Fruit fly (Drosophila melanogaster) whole organism, embryonic: ENCODE data around the gene CG13306.

Experiments
- ATbp ChIP-seq: fragments of 200-800 bp; sonication (Bioruptor generic); optimal IDR thresholded peaks from 2 replicates; lab custom pipeline; 2017; ENCODE audit warnings: missing biosample characterization, mild to moderate bottlenecking, missing genetic modification characterization, missing genetic modification reagents
- B-H2 ChIP-seq: fragments of 200-800 bp; sonication (Bioruptor generic); optimal IDR thresholded peaks from 2 replicates; lab custom pipeline; 2018; ENCODE audit warnings: missing biosample characterization, mild to moderate bottlenecking, missing genetic modification characterization
- CG10209 ChIP-seq: fragments of 200-800 bp; sonication (Bioruptor generic); optimal IDR thresholded peaks from 3 replicates; lab custom pipeline; 2017; ENCODE audit warnings: missing biosample characterization, mild to moderate bottlenecking, missing genetic modification characterization, missing genetic modification reagents
- CG10654 ChIP-seq: fragments of 200-800 bp; sonication (Bioruptor generic); optimal IDR thresholded peaks from 2 replicates; lab custom pipeline; 2016; ENCODE audit warnings: missing biosample characterization, missing genetic modification characterization
- CG10979 ChIP-seq: fragments of 200-800 bp; sonication (Bioruptor generic); optimal IDR thresholded peaks from 2 replicates; lab custom pipeline; 2018; ENCODE audit warnings: missing biosample characterization, mild to moderate bottlenecking, missing genetic modification characterization, moderate library complexity
- CG11398 ChIP-seq: fragments of 200-800 bp; sonication (Bioruptor generic); optimal IDR thresholded peaks from 2 replicates; lab custom pipeline; 2016; ENCODE audit warnings: missing biosample characterization, missing genetic modification characterization
- CG13287 ChIP-seq: fragments of 200-800 bp; sonication (Bioruptor generic); IDR thresholded peaks from 2 replicates; pipeline ENCODE4 v1.3.6; 2022; ENCODE audit warnings: missing biosample characterization, missing genetic modification characterization; ENCODE audit not compliant: partially characterized antibody
- CG13296 ChIP-seq: fragments of 200-800 bp; sonication (Bioruptor generic); optimal IDR thresholded peaks from 3 replicates; lab custom pipeline; 2018; ENCODE audit warnings: missing biosample characterization, mild to moderate bottlenecking, missing genetic modification characterization
- CG13424 ChIP-seq: fragments of 200-800 bp; sonication (Bioruptor generic); optimal IDR thresholded peaks from 2 replicates; lab custom pipeline; 2019; ENCODE audit warnings: missing biosample characterization, mild to moderate bottlenecking, missing genetic modification characterization, moderate library complexity
- CG14441 ChIP-seq: fragments of 200-800 bp; sonication (Bioruptor generic); IDR thresholded peaks from 2 replicates; pipeline ENCODE4 v1.3.6; 2022; ENCODE audit warnings: missing biosample characterization, missing genetic modification characterization
- CG15479 ChIP-seq: fragments of 200-800 bp; sonication (Bioruptor generic); optimal IDR thresholded peaks from 3 replicates; lab custom pipeline; 2019; ENCODE audit warnings: missing biosample characterization, mild to moderate bottlenecking, missing genetic modification characterization, moderate library complexity
- CG18011 ChIP-seq: fragments of 200-800 bp; sonication (Bioruptor generic); optimal IDR thresholded peaks from 2 replicates; lab custom pipeline; 2017; ENCODE audit warnings: missing biosample characterization, missing genetic modification characterization, mild to moderate bottlenecking, moderate library complexity, missing genotype
- CG2116 ChIP-seq: fragments of 200-800 bp; sonication (Bioruptor generic); optimal IDR thresholded peaks from 3 replicates; lab custom pipeline; 2018; ENCODE audit warnings: missing biosample characterization, mild to moderate bottlenecking, missing genetic modification characterization
- CG2202 ChIP-seq: fragments of 200-800 bp; sonication (Bioruptor generic); optimal IDR thresholded peaks from 2 replicates; lab custom pipeline; 2018; ENCODE audit warnings: missing biosample characterization, mild to moderate bottlenecking, missing genetic modification characterization
- CG2875 ChIP-seq: fragments of 200-800 bp; sonication (Bioruptor generic); optimal IDR thresholded peaks from 2 replicates; lab custom pipeline; 2017; ENCODE audit warnings: missing biosample characterization, mild to moderate bottlenecking, missing genetic modification characterization, missing genetic modification reagents
- CG42726 ChIP-seq: fragments of 200-800 bp; sonication (Bioruptor generic); IDR thresholded peaks from 2 replicates; pipeline ENCODE4 v1.3.6; 2022; ENCODE audit warnings: missing biosample characterization, missing genetic modification characterization; ENCODE audit not compliant: partially characterized antibody
- CG43689 ChIP-seq: fragments of 200-800 bp; sonication (Bioruptor generic); IDR thresholded peaks from 2 replicates; pipeline ENCODE4 v1.3.6; 2022; ENCODE audit warnings: missing biosample characterization, missing genetic modification characterization
- CG4617 ChIP-seq: fragments of 200-800 bp; sonication (Bioruptor generic); optimal IDR thresholded peaks from 3 replicates; lab custom pipeline; 2016; ENCODE audit warnings: missing biosample characterization, missing genetic modification characterization, borderline replicate concordance
- CG7928 ChIP-seq: fragments of 200-800 bp; sonication (Bioruptor generic); optimal IDR thresholded peaks from 2 replicates; lab custom pipeline; 2017; ENCODE audit warnings: missing biosample characterization, mild to moderate bottlenecking, missing genetic modification characterization
- CG8290 ChIP-seq, 3 experiments: fragments of 200-800 bp; sonication (Bioruptor generic); optimal IDR thresholded peaks; 2 replicates each; lab custom pipeline; 2016 to 2019; ENCODE audit warnings: missing biosample characterization in 3 of 3, missing genetic modification characterization in 3 of 3, mild to moderate bottlenecking in 2 of 3, moderate library complexity in 1 of 3
- CG8359 ChIP-seq: fragments of 200-800 bp; sonication (Bioruptor generic); optimal IDR thresholded peaks from 2 replicates; lab custom pipeline; 2017; ENCODE audit warnings: missing biosample characterization, mild to moderate bottlenecking, missing genetic modification characterization, borderline replicate concordance
- Dll ChIP-seq: fragments of 200-800 bp; sonication (Bioruptor generic); IDR thresholded peaks from 4 replicates; pipeline ENCODE4 v1.3.6; 2022; ENCODE audit warnings: missing biosample characterization, missing genetic modification characterization; ENCODE audit not compliant: partially characterized antibody
- Lpt ChIP-seq: fragments of >200 bp; optimal IDR thresholded peaks from 2 replicates; lab custom pipeline; 2018; ENCODE audit warnings: missing biosample characterization, missing genetic modification characterization
- Mrtf ChIP-seq: fragments of 200-800 bp; sonication (Bioruptor generic); IDR thresholded peaks from 3 replicates; pipeline ENCODE4 v1.3.6; 2022; ENCODE audit warnings: missing biosample characterization, missing genetic modification characterization
- NK7.1 ChIP-seq: fragments of 200-800 bp; sonication (Bioruptor generic); optimal IDR thresholded peaks from 3 replicates; lab custom pipeline; 2016; ENCODE audit warnings: missing biosample characterization, missing genetic modification characterization
- NfI ChIP-seq: fragments of 200-800 bp; sonication (Bioruptor generic); optimal IDR thresholded peaks from 3 replicates; lab custom pipeline; 2018; ENCODE audit warnings: missing biosample characterization, mild to moderate bottlenecking, missing genetic modification characterization, moderate library complexity
- Ptx1 ChIP-seq: fragments of 200-800 bp; sonication (Bioruptor generic); IDR thresholded peaks from 2 replicates; pipeline ENCODE4 v1.3.6; 2022; ENCODE audit warnings: missing biosample characterization, missing genetic modification characterization
- Spps ChIP-seq: fragments of 200-800 bp; sonication (Bioruptor generic); optimal IDR thresholded peaks from 2 replicates; lab custom pipeline; 2018; ENCODE audit warnings: missing biosample characterization, mild to moderate bottlenecking, missing genetic modification characterization
- Xrp1 ChIP-seq: fragments of 200-800 bp; sonication (Bioruptor generic); IDR thresholded peaks from 2 replicates; pipeline ENCODE4 v1.3.6; 2022; ENCODE audit warnings: missing biosample characterization, missing genetic modification characterization
- chif ChIP-seq, 2 experiments: fragments of 200-800 bp; sonication (Bioruptor generic); optimal IDR thresholded peaks; 3 replicates each; lab custom pipeline; 2016; ENCODE audit warnings: missing biosample characterization in 2 of 2, missing genetic modification characterization in 2 of 2
- chn ChIP-seq: fragments of 200-800 bp; sonication (Bioruptor generic); optimal IDR thresholded peaks from 2 replicates; lab custom pipeline; 2016; ENCODE audit warnings: missing biosample characterization, missing genetic modification characterization
- crc ChIP-seq: fragments of 200-800 bp; sonication (Bioruptor generic); optimal IDR thresholded peaks from 2 replicates; lab custom pipeline; 2016; ENCODE audit warnings: missing biosample characterization, missing genetic modification characterization
- danr ChIP-seq: fragments of 200-800 bp; sonication (Bioruptor generic); IDR thresholded peaks from 2 replicates; pipeline ENCODE4 v1.3.6; 2022; ENCODE audit warnings: missing biosample characterization, missing genetic modification characterization
- dmrt11E ChIP-seq: fragments of 200-800 bp; sonication (Bioruptor generic); optimal IDR thresholded peaks from 3 replicates; lab custom pipeline; 2018; ENCODE audit warnings: missing biosample characterization, mild to moderate bottlenecking, missing genetic modification characterization, moderate library complexity
- eve ChIP-seq, 2 experiments: fragments of >200 bp; optimal IDR thresholded peaks; 2 replicates each; lab custom pipeline; 2017; ENCODE audit warnings: missing biosample characterization in 2 of 2, missing genetic modification characterization in 2 of 2
- ewg ChIP-seq: fragments of 200-800 bp; sonication (Bioruptor generic); optimal IDR thresholded peaks from 3 replicates; lab custom pipeline; 2017; ENCODE audit warnings: mild to moderate bottlenecking, missing biosample characterization, missing genetic modification reagents, missing genetic modification characterization
- hkb ChIP-seq, 2 experiments: fragments of 200-800 bp in 1 of 2; fragments of >200 bp in 1 of 2; sonication (Bioruptor generic) in 1 of 2; IDR thresholded peaks in 1 of 2; optimal IDR thresholded peaks in 1 of 2; 2 replicates each; pipeline versions ENCODE4 v1.3.6 to Lab custom; 2017 to 2022; ENCODE audit warnings: missing biosample characterization in 1 of 2, missing genetic modification characterization in 1 of 2
- jigr1 ChIP-seq: fragments of 200-800 bp; sonication (Bioruptor generic); IDR thresholded peaks from 3 replicates; pipeline ENCODE4 v1.3.6; 2022; ENCODE audit warnings: missing biosample characterization, missing genetic modification characterization
- jumu ChIP-seq: fragments of 200-800 bp; sonication (Bioruptor generic); optimal IDR thresholded peaks from 3 replicates; lab custom pipeline; 2016; ENCODE audit warnings: missing biosample characterization, missing genetic modification characterization
- pita ChIP-seq: fragments of 200-800 bp; sonication (Bioruptor generic); optimal IDR thresholded peaks from 2 replicates; lab custom pipeline; 2017; ENCODE audit warnings: missing biosample characterization, mild to moderate bottlenecking, missing genetic modification characterization
- pros ChIP-seq: fragments of 200-800 bp; sonication (Bioruptor generic); optimal IDR thresholded peaks from 3 replicates; lab custom pipeline; 2019; ENCODE audit warnings: missing biosample characterization, mild to moderate bottlenecking, missing genetic modification characterization, moderate library complexity
- ro ChIP-seq: fragments of 200-800 bp; sonication (Bioruptor generic); IDR thresholded peaks from 2 replicates; pipeline ENCODE4 v1.3.6; 2022; ENCODE audit warnings: missing biosample characterization, missing genetic modification characterization
- salm ChIP-seq: fragments of 200-800 bp; sonication (Bioruptor generic); optimal IDR thresholded peaks from 2 replicates; lab custom pipeline; 2018; ENCODE audit warnings: missing biosample characterization, mild to moderate bottlenecking, missing genetic modification characterization
- sob ChIP-seq: fragments of 200-800 bp; sonication (Bioruptor generic); IDR thresholded peaks from 2 replicates; pipeline ENCODE4 v1.3.6; 2022; ENCODE audit warnings: missing biosample characterization, missing genetic modification characterization
- twi ChIP-seq: fragments of 200-800 bp; optimal IDR thresholded peaks from 2 replicates; lab custom pipeline; 2019; ENCODE audit warnings: missing biosample characterization, mild to moderate bottlenecking, missing genetic modification characterization, moderate library complexity
- unpg ChIP-seq: fragments of 200-800 bp; sonication (Bioruptor generic); optimal IDR thresholded peaks from 3 replicates; lab custom pipeline; 2018; ENCODE audit warnings: missing biosample characterization, mild to moderate bottlenecking, missing genetic modification characterization, moderate library complexity
- zen2 ChIP-seq: fragments of 200-800 bp; sonication (Bioruptor generic); IDR thresholded peaks from 3 replicates; pipeline ENCODE4 v1.3.6; 2022; ENCODE audit warnings: missing biosample characterization, missing genetic modification characterization; ENCODE audit not compliant: partially characterized antibody

CG13306 gene

dm6 chr3L:8772998-8773684, 23.6 kb upstream of the CG13306 start (continued):
- TF ChIP-seq Dll (GFP tag; lab: Robert Waterston, UW): no peak
- peak; percentile 39 for TF ChIP-seq CG11398 (GFP tag; lab: Kevin White, UChicago)
- peak; percentile 85 for TF ChIP-seq CG10979 (tag; lab: Kevin White, UChicago)
- no peak for TF ChIP-seq CG7928 (GFP tag; lab: Kevin White, UChicago)
- TF ChIP-seq NfI: peak; percentile 73
- peak; percentile 47 for TF ChIP-seq ewg (GFP tag; lab: Kevin White, UChicago)
- TF ChIP-seq NK7.1: peak; percentile 39
- peak; percentile 58 for TF ChIP-seq ATbp
- TF ChIP-seq CG8290 (GFP tag; optimal IDR thresholded peaks at IDR 0.05; lab: Kevin White, UChicago): peak; percentile 3
- TF ChIP-seq CG8290 (tag; optimal IDR thresholded peaks at IDR 0.05; lab: Kevin White, UChicago): peak in 1 of 2 experiments; percentile 29
- TF ChIP-seq Lpt (GFP tag; lab: Kevin White, UChicago): no peak
- peak; percentile 25 for TF ChIP-seq CG13296
- TF ChIP-seq eve (GFP tag; optimal IDR thresholded peaks at IDR 0.05; lab: Kevin White, UChicago): peak in 1 of 2 experiments; percentile 96
- peak; percentile 85 for TF ChIP-seq CG13424 (tag; lab: Kevin White, UChicago)
- no peak for TF ChIP-seq B-H2 (GFP tag; lab: Kevin White, UChicago)
- TF ChIP-seq hkb (optimal IDR thresholded peaks at IDR 0.05; lab: Kevin White, UChicago): no peak
- peak; percentile 70 for TF ChIP-seq hkb (GFP tag; IDR thresholded peaks at IDR 0.05; lab: Robert Waterston, UW)
- peak; percentile 35 for TF ChIP-seq CG2116 (GFP tag; lab: Kevin White, UChicago)
- peak; percentile 83 for TF ChIP-seq unpg
- TF ChIP-seq CG10209: peak; percentile 71
- TF ChIP-seq jumu: peak; percentile 19
- no peak for TF ChIP-seq pros (GFP tag; lab: Kevin White, UChicago)
- TF ChIP-seq CG42726 (GFP tag; lab: Robert Waterston, UW): no peak
- TF ChIP-seq dmrt11E: peak; percentile 84
- TF ChIP-seq CG2202 (tag; lab: Kevin White, UChicago): peak; percentile 80
- TF ChIP-seq CG15479 (GFP tag; lab: Kevin White, UChicago): no peak
- TF ChIP-seq ro (GFP tag; lab: Robert Waterston, UW): peak; percentile 31; the same call in 1 of the 2 replicates
- TF ChIP-seq jigr1 (GFP tag; lab: Robert Waterston, UW): no peak
- TF ChIP-seq chif (GFP tag; optimal IDR thresholded peaks at IDR 0.05; lab: Kevin White, UChicago): peak; percentile 77 to 78
- TF ChIP-seq Spps (tag; lab: Kevin White, UChicago): peak; percentile 80
- peak; percentile 16 for TF ChIP-seq CG4617 (GFP tag; lab: Kevin White, UChicago)
- TF ChIP-seq Mrtf: peak; percentile 53; the same call in 2 of the 3 replicates
- peak; percentile 41 for TF ChIP-seq salm (tag; lab: Kevin White, UChicago)
- peak; percentile 72 for TF ChIP-seq Ptx1 (GFP tag; lab: Robert Waterston, UW)
- peak; percentile 0 for TF ChIP-seq chn (GFP tag; lab: Kevin White, UChicago)
- peak; percentile 88 for TF ChIP-seq Xrp1 (GFP tag; lab: Robert Waterston, UW)
- peak; percentile 48 for TF ChIP-seq CG8359 (GFP tag; lab: Kevin White, UChicago)
- TF ChIP-seq CG2875 (GFP tag; lab: Kevin White, UChicago): peak; percentile 71
- no peak for TF ChIP-seq zen2 (GFP tag; lab: Robert Waterston, UW)
- peak; percentile 50; the same call in 1 of the 2 replicates for TF ChIP-seq sob (GFP tag; lab: Robert Waterston, UW)
- peak; percentile 61 for TF ChIP-seq twi
- TF ChIP-seq CG14441 (GFP tag; lab: Robert Waterston, UW): peak; percentile 69
- no peak for TF ChIP-seq crc (GFP tag; lab: Kevin White, UChicago)
- peak; percentile 2 for TF ChIP-seq CG18011 (GFP tag; lab: Kevin White, UChicago)
- 0 out of 2 replicates have a peak, but pooled peaks have one; percentile 39 for TF ChIP-seq danr
- TF ChIP-seq CG10654 (GFP tag; lab: Kevin White, UChicago): peak; percentile 51
- no peak for TF ChIP-seq CG43689 (GFP tag; lab: Robert Waterston, UW)
- no peak for TF ChIP-seq CG13287 (GFP tag; lab: Robert Waterston, UW)
- TF ChIP-seq pita (GFP tag; lab: Kevin White, UChicago): no peak
